Fruit fly (Drosophila melanogaster) whole organism, embryonic: ENCODE results near the gene hng2.

Experiments used
- Blimp-1 ChIP-seq: fragments of 200-800 bp; sonication (Bioruptor generic); optimal IDR thresholded peaks from 3 replicates; lab custom pipeline; 2018; ENCODE audit warnings: missing biosample characterization, missing genetic modification characterization, mild to moderate bottlenecking, moderate library complexity, missing genetic modification reagents
- CG10366 ChIP-seq: fragments of 200-800 bp; sonication (Bioruptor generic); IDR thresholded peaks from 2 replicates; pipeline ENCODE4 v1.3.6; 2022; ENCODE audit warnings: missing biosample characterization, missing genetic modification characterization
- CG10654 ChIP-seq: fragments of 200-800 bp; sonication (Bioruptor generic); optimal IDR thresholded peaks from 2 replicates; lab custom pipeline; 2016; ENCODE audit warnings: missing biosample characterization, missing genetic modification characterization
- CG10979 ChIP-seq: fragments of 200-800 bp; sonication (Bioruptor generic); optimal IDR thresholded peaks from 2 replicates; lab custom pipeline; 2018; ENCODE audit warnings: missing biosample characterization, mild to moderate bottlenecking, missing genetic modification characterization, moderate library complexity
- CG11560 ChIP-seq: fragments of 200-800 bp; sonication (Bioruptor generic); IDR thresholded peaks from 3 replicates; pipeline ENCODE4 v1.3.6; 2022; ENCODE audit warnings: missing biosample characterization, missing genetic modification characterization
- CG14710 ChIP-seq: fragments of 200-800 bp; sonication (Bioruptor generic); optimal IDR thresholded peaks from 3 replicates; lab custom pipeline; 2019; ENCODE audit warnings: missing biosample characterization, mild to moderate bottlenecking, missing genetic modification characterization, moderate library complexity
- CG15601 ChIP-seq: fragments of 200-800 bp; sonication (Bioruptor generic); optimal IDR thresholded peaks from 3 replicates; lab custom pipeline; 2019; ENCODE audit warnings: missing biosample characterization, mild to moderate bottlenecking, missing genetic modification characterization, moderate library complexity
- CG15696 ChIP-seq: fragments of 200-800 bp; sonication (Bioruptor generic); optimal IDR thresholded peaks from 2 replicates; lab custom pipeline; 2019; ENCODE audit warnings: missing biosample characterization, mild to moderate bottlenecking, missing genetic modification characterization, moderate library complexity
- CG17359 ChIP-seq: fragments of 200-800 bp; sonication (Bioruptor generic); optimal IDR thresholded peaks from 3 replicates; lab custom pipeline; 2018; ENCODE audit warnings: missing biosample characterization, mild to moderate bottlenecking, missing genetic modification characterization, moderate library complexity
- CG2202 ChIP-seq: fragments of 200-800 bp; sonication (Bioruptor generic); optimal IDR thresholded peaks from 2 replicates; lab custom pipeline; 2018; ENCODE audit warnings: missing biosample characterization, mild to moderate bottlenecking, missing genetic modification characterization
- CG2678 ChIP-seq: fragments of 200-800 bp; sonication (Bioruptor generic); optimal IDR thresholded peaks from 3 replicates; lab custom pipeline; 2019; ENCODE audit warnings: missing biosample characterization, mild to moderate bottlenecking, missing genetic modification characterization, moderate library complexity
- CG2712 ChIP-seq: fragments of 200-800 bp; optimal IDR thresholded peaks from 3 replicates; lab custom pipeline; 2019; ENCODE audit warnings: missing biosample characterization, mild to moderate bottlenecking, missing genetic modification characterization, moderate library complexity
- CG30403 ChIP-seq: fragments of 200-800 bp; sonication (Bioruptor generic); optimal IDR thresholded peaks from 3 replicates; lab custom pipeline; 2016; ENCODE audit warnings: missing biosample characterization, missing genetic modification characterization
- CG3281 ChIP-seq: fragments of 200-800 bp; sonication (Bioruptor generic); optimal IDR thresholded peaks from 3 replicates; lab custom pipeline; 2017; ENCODE audit warnings: missing biosample characterization, mild to moderate bottlenecking, missing genetic modification characterization
- CG34422 ChIP-seq: fragments of 200-800 bp; sonication (Bioruptor generic); IDR thresholded peaks from 3 replicates; pipeline ENCODE4 v1.3.6; 2022; ENCODE audit warnings: missing biosample characterization, missing genetic modification characterization
- CG4707 ChIP-seq: fragments of 200-800 bp; sonication (Bioruptor generic); optimal IDR thresholded peaks from 2 replicates; lab custom pipeline; 2018; ENCODE audit warnings: missing biosample characterization, mild to moderate bottlenecking, missing genetic modification characterization, moderate library complexity
- CG4820 ChIP-seq: fragments of 200-800 bp; sonication (Bioruptor generic); optimal IDR thresholded peaks from 3 replicates; lab custom pipeline; 2016; ENCODE audit warnings: missing biosample characterization, missing genetic modification characterization
- CG8924 ChIP-seq: fragments of 200-800 bp; optimal IDR thresholded peaks from 3 replicates; lab custom pipeline; 2019; ENCODE audit warnings: missing biosample characterization, mild to moderate bottlenecking, missing genetic modification characterization, moderate library complexity
- CG9727 ChIP-seq: fragments of 200-800 bp; sonication (Bioruptor generic); optimal IDR thresholded peaks from 3 replicates; lab custom pipeline; 2017; ENCODE audit warnings: missing biosample characterization, mild to moderate bottlenecking, missing genetic modification characterization
- Ets65A ChIP-seq: fragments of 200-800 bp; sonication (Bioruptor generic); peaks from one replicate; lab custom pipeline; 2016; ENCODE audit warnings: missing biosample characterization, missing genetic modification characterization
- HHEX ChIP-seq: fragments of 200-800 bp; sonication (Bioruptor generic); optimal IDR thresholded peaks from 3 replicates; lab custom pipeline; 2017; ENCODE audit warnings: missing biosample characterization, mild to moderate bottlenecking, missing genetic modification characterization, missing genetic modification reagents
- Hmr ChIP-seq: fragments of 200-800 bp; sonication (Bioruptor generic); optimal IDR thresholded peaks from 3 replicates; lab custom pipeline; 2017; ENCODE audit warnings: mild to moderate bottlenecking, missing biosample characterization, missing genetic modification reagents, missing genetic modification characterization
- Jarid2 ChIP-seq: fragments of 200-800 bp; sonication (Bioruptor generic); optimal IDR thresholded peaks from 3 replicates; lab custom pipeline; 2017; ENCODE audit warnings: mild to moderate bottlenecking, missing biosample characterization, missing genetic modification reagents, missing genetic modification characterization
- Mes4 ChIP-seq: fragments of 200-800 bp; sonication (Bioruptor generic); optimal IDR thresholded peaks from 2 replicates; lab custom pipeline; 2016; ENCODE audit warnings: missing biosample characterization, missing genetic modification characterization
- Nf-YB ChIP-seq: fragments of 200-800 bp; sonication (Bioruptor generic); optimal IDR thresholded peaks from 3 replicates; lab custom pipeline; 2019; ENCODE audit warnings: missing biosample characterization, mild to moderate bottlenecking, missing genetic modification characterization, moderate library complexity
- Sry-δ ChIP-seq: fragments of 200-800 bp; sonication (Bioruptor generic); optimal IDR thresholded peaks from 2 replicates; lab custom pipeline; 2016; ENCODE audit warnings: missing biosample characterization, missing genetic modification characterization
- Stat92E ChIP-seq, 3 experiments: fragments of >200 bp in 2 of 3; fragments of 200-800 bp in 1 of 3; sonication (Bioruptor generic) in 1 of 3; optimal IDR thresholded peaks; 2 replicates each; lab custom pipeline; 2017 to 2019; ENCODE audit warnings: missing biosample characterization in 3 of 3, missing genetic modification characterization in 3 of 3, mild to moderate bottlenecking in 1 of 3, moderate library complexity in 1 of 3
- Taf1 ChIP-seq: fragments of 200-800 bp; sonication (Bioruptor generic); IDR thresholded peaks from 2 replicates; pipeline ENCODE4 v1.3.6; 2022; ENCODE audit warnings: missing biosample characterization, missing genetic modification characterization
- Vsx1 ChIP-seq: fragments of 200-800 bp; sonication (Bioruptor generic); optimal IDR thresholded peaks from 2 replicates; lab custom pipeline; 2017; ENCODE audit warnings: missing biosample characterization, mild to moderate bottlenecking, missing genetic modification characterization, missing genetic modification reagents
- aop ChIP-seq: fragments of 200-800 bp; sonication (Bioruptor generic); IDR thresholded peaks from 2 replicates; pipeline ENCODE4 v1.3.6; 2022; ENCODE audit warnings: missing biosample characterization, missing genetic modification characterization
- bab2 ChIP-seq: fragments of 200-800 bp; sonication (Bioruptor generic); optimal IDR thresholded peaks from 2 replicates; lab custom pipeline; 2016; ENCODE audit warnings: missing biosample characterization, missing genetic modification characterization
- da ChIP-seq: fragments of 200-800 bp; sonication (Bioruptor generic); optimal IDR thresholded peaks from 2 replicates; lab custom pipeline; 2016; ENCODE audit warnings: missing biosample characterization, missing genetic modification characterization
- ewg ChIP-seq: fragments of 200-800 bp; sonication (Bioruptor generic); optimal IDR thresholded peaks from 3 replicates; lab custom pipeline; 2017; ENCODE audit warnings: mild to moderate bottlenecking, missing biosample characterization, missing genetic modification reagents, missing genetic modification characterization
- fd96Cb ChIP-seq: fragments of 200-800 bp; sonication (Bioruptor generic); optimal IDR thresholded peaks from 2 replicates; lab custom pipeline; 2018; ENCODE audit warnings: missing biosample characterization, mild to moderate bottlenecking, missing genetic modification characterization, moderate library complexity
- gem ChIP-seq: fragments of 200-800 bp; sonication (Bioruptor generic); optimal IDR thresholded peaks from 2 replicates; lab custom pipeline; 2019; ENCODE audit warnings: missing biosample characterization, mild to moderate bottlenecking, missing genetic modification characterization, moderate library complexity
- grau ChIP-seq: fragments of 200-800 bp; optimal IDR thresholded peaks from 3 replicates; lab custom pipeline; 2019; ENCODE audit warnings: missing biosample characterization, mild to moderate bottlenecking, missing genetic modification characterization, moderate library complexity
- gsb-n ChIP-seq: fragments of 200-800 bp; sonication (Bioruptor generic); optimal IDR thresholded peaks from 3 replicates; lab custom pipeline; 2018; ENCODE audit warnings: missing biosample characterization, mild to moderate bottlenecking, missing genetic modification characterization
- lbe ChIP-seq: fragments of 200-800 bp; sonication (Bioruptor generic); optimal IDR thresholded peaks from 2 replicates; lab custom pipeline; 2016; ENCODE audit warnings: missing biosample characterization, mild to moderate bottlenecking, missing genetic modification characterization
- maf-S ChIP-seq: fragments of 200-800 bp; sonication (Bioruptor generic); optimal IDR thresholded peaks from 2 replicates; lab custom pipeline; 2016; ENCODE audit warnings: missing biosample characterization, missing genetic modification characterization
- nmo ChIP-seq: fragments of 200-800 bp; sonication (Bioruptor generic); optimal IDR thresholded peaks from 2 replicates; lab custom pipeline; 2018; ENCODE audit warnings: missing biosample characterization, mild to moderate bottlenecking, missing genetic modification characterization, moderate library complexity
- repo ChIP-seq: fragments of 200-800 bp; sonication (Bioruptor generic); optimal IDR thresholded peaks from 2 replicates; lab custom pipeline; 2016; ENCODE audit warnings: missing biosample characterization, missing genetic modification characterization
- slbo ChIP-seq: fragments of 200-800 bp; sonication (Bioruptor generic); IDR thresholded peaks from 2 replicates; pipeline ENCODE4 v1.3.6; 2022; ENCODE audit warnings: missing biosample characterization, missing genetic modification characterization
- trem ChIP-seq: fragments of 200-800 bp; optimal IDR thresholded peaks from 3 replicates; lab custom pipeline; 2019; ENCODE audit warnings: missing biosample characterization, mild to moderate bottlenecking, missing genetic modification characterization, moderate library complexity
- twi ChIP-seq: fragments of 200-800 bp; optimal IDR thresholded peaks from 2 replicates; lab custom pipeline; 2019; ENCODE audit warnings: missing biosample characterization, mild to moderate bottlenecking, missing genetic modification characterization, moderate library complexity
- unpg ChIP-seq: fragments of 200-800 bp; sonication (Bioruptor generic); optimal IDR thresholded peaks from 3 replicates; lab custom pipeline; 2018; ENCODE audit warnings: missing biosample characterization, mild to moderate bottlenecking, missing genetic modification characterization, moderate library complexity
- vvl ChIP-seq: fragments of 200-800 bp; sonication (Bioruptor generic); IDR thresholded peaks from 2 replicates; pipeline ENCODE4 v1.3.6; 2022; ENCODE audit warnings: missing biosample characterization, missing genetic modification characterization

hng2 gene

dm6 chr3R:8848190-8848589 lies 42.1 kb downstream of the hng2 start (continued):
- TF ChIP-seq Vsx1 (GFP tag; lab: Kevin White, UChicago) (no peak), CG17359 (tag; lab: Kevin White, UChicago) (no peak), CG10979 (no peak), gem (tag; lab: Kevin White, UChicago) (no peak), Sry-δ (GFP tag; lab: Kevin White, UChicago) (no peak)
- TF ChIP-seq, all 482 proteins: peak for 21

dm6 chr3R:8849373-8850228 lies 43.5 kb downstream of the hng2 start:
- TF ChIP-seq CG4707 (GFP tag; lab: Kevin White, UChicago) (no peak), Mes4 (GFP tag; lab: Kevin White, UChicago) (peak; percentile 2), CG10654 (peak; percentile 1), unpg (GFP tag; lab: Kevin White, UChicago) (peak; percentile 59), CG9727 (peak; percentile 58), CG30403 (peak; percentile 31), HHEX (GFP tag; lab: Kevin White, UChicago) (no peak), CG10366 (GFP tag; lab: Robert Waterston, UW) (0 out of 2 replicates have a peak, but pooled peaks have one; percentile 9), gem (tag; lab: Kevin White, UChicago) (peak; percentile 73), CG15696 (tag; lab: Kevin White, UChicago) (peak; percentile 46), Taf1 (GFP tag; lab: Robert Waterston, UW) (no peak), trem (tag; lab: Kevin White, UChicago) (peak; percentile 20), CG2202 (tag; lab: Kevin White, UChicago) (peak; percentile 12), nmo (GFP tag; lab: Kevin White, UChicago) (peak; percentile 41), CG4820 (GFP tag; lab: Kevin White, UChicago) (peak; percentile 41), twi (peak; percentile 100), slbo (peak; percentile 43; the same call in 1 of the 2 replicates), CG8924 (tag; lab: Kevin White, UChicago) (peak; percentile 32), Nf-YB (peak; percentile 1), aop (GFP tag; lab: Robert Waterston, UW) (no peak), CG2712 (tag; lab: Kevin White, UChicago) (peak; percentile 60), ewg (no peak), maf-S (no peak), repo (GFP tag; lab: Kevin White, UChicago) (no peak), CG34422 (GFP tag; lab: Robert Waterston, UW) (0 out of 3 replicates have a peak, but pooled peaks have one; percentile 21), grau (tag; lab: Kevin White, UChicago) (peak; percentile 40), da (GFP tag; lab: Kevin White, UChicago) (no peak), Jarid2 (GFP tag; lab: Kevin White, UChicago) (no peak), CG15601 (tag; lab: Kevin White, UChicago) (no peak), Stat92E (GFP tag; optimal IDR thresholded peaks at IDR 0.05; lab: Kevin White, UChicago) (peak in 1 of 3 experiments; percentile 29), CG14710 (tag; lab: Kevin White, UChicago) (peak; percentile 43), bab2 (no peak), CG11560 (tag; lab: Robert Waterston, UW) (no peak), CG2678 (tag; lab: Kevin White, UChicago) (peak; percentile 20), Blimp-1 (GFP tag; lab: Kevin White, UChicago) (peak; percentile 43), CG3281 (GFP tag; lab: Kevin White, UChicago) (no peak), lbe (GFP tag; lab: Kevin White, UChicago) (peak; percentile 27), vvl (GFP tag; lab: Robert Waterston, UW) (peak; percentile 60; the same call in 1 of the 2 replicates), Ets65A (GFP tag; lab: Kevin White, UChicago) (no peak), gsb-n (tag; lab: Kevin White, UChicago) (peak; percentile 49), Hmr (GFP tag; lab: Kevin White, UChicago) (peak; percentile 12), fd96Cb (peak; percentile 52)
